Worm (Caenorhabditis elegans) whole organism, early embryonic: ENCODE results near the gene W06H8.2.

Source experiments
- B0310.2 ChIP-seq: sonication (generic microtip); optimal IDR thresholded peaks from 2 replicates; lab custom pipeline; 2016; ENCODE audit warnings: mild to moderate bottlenecking, missing genetic modification characterization, missing compliant biosample characterization
- aly-1 ChIP-seq: sonication (generic microtip); optimal IDR thresholded peaks from 2 replicates; lab custom pipeline; 2016; ENCODE audit warnings: missing genetic modification characterization, missing compliant biosample characterization
- ama-1 ChIP-seq: fragments of 150-350 bp; optimal IDR thresholded peaks from 2 replicates; lab custom pipeline; 2014
- ceh-13 ChIP-seq: fragments of 200-800 bp; sonication (Bioruptor generic); optimal IDR thresholded peaks from 2 replicates; lab custom pipeline; 2018; ENCODE audit warnings: mild to moderate bottlenecking, missing genetic modification characterization, missing compliant biosample characterization
- ceh-36 ChIP-seq: sonication (generic microtip); optimal IDR thresholded peaks from 2 replicates; lab custom pipeline; 2016; ENCODE audit warnings: missing genetic modification characterization, inconsistent platforms, missing compliant biosample characterization
- hmbx-1 ChIP-seq: sonication (generic microtip); optimal IDR thresholded peaks from 2 replicates; lab custom pipeline; 2016; ENCODE audit warnings: mild to moderate bottlenecking, missing genetic modification characterization, missing compliant biosample characterization
- pes-1 ChIP-seq: fragments of 200-800 bp; sonication (Bioruptor generic); IDR thresholded peaks from 2 replicates; pipeline ENCODE4 v1.3.6; 2022; ENCODE audit warnings: missing genetic modification reagents, missing genetic modification characterization, missing compliant biosample characterization
- sea-1 ChIP-seq: fragments of 200-800 bp; sonication (Bioruptor generic); conservative IDR thresholded peaks from 2 replicates; pipeline ENCODE4 v1.3.6; 2022; ENCODE audit warnings: missing genetic modification characterization, missing compliant biosample characterization
- tbx-37 ChIP-seq: fragments of 200-800 bp; sonication (Bioruptor generic); conservative IDR thresholded peaks from 2 replicates; pipeline ENCODE4 v1.3.6; 2022; ENCODE audit warnings: missing genetic modification reagents, missing genetic modification characterization, missing compliant biosample characterization

DNA sequence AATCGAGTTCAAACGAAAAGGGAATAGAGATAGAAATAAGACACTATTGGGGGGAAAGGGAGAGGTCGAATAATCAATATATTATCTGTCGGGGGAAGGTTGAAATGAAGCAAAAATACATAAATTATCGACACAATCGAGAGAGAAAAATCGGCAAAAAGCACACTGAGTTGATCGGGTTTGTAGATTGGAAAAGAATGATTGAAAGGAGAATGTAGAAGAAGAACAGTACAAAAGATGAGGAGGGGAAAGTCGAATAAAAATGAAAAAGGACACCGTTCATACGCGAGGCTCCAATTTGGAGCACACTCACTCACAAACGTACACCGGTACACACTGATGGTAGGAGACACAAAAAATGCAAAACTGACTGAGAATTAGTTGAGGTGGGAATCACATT is 14.7 kb downstream of the W06H8.2 start:
- TF ChIP-seq aly-1 (tag; lab: Kevin White, UChicago) = no peak
- no peak for TF ChIP-seq hmbx-1 (tag; lab: Kevin White, UChicago)
- no peak for TF ChIP-seq sea-1 (GFP tag; lab: Robert Waterston, UW)
- no peak for TF ChIP-seq tbx-37 (GFP tag; lab: Robert Waterston, UW)
- no peak for TF ChIP-seq B0310.2 (tag; lab: Kevin White, UChicago)
- no peak for TF ChIP-seq ceh-36 (tag; lab: Kevin White, UChicago)
- no peak for TF ChIP-seq ceh-13 (GFP tag; lab: Kevin White, UChicago)
- no peak for TF ChIP-seq ama-1 (lab: Kevin White, UChicago)
- no peak for TF ChIP-seq pes-1 (GFP tag; lab: Robert Waterston, UW)
